Worm (Caenorhabditis elegans): ENCODE results near the gene scrm-7.

Gene scrm-7

ce11 chrV:14813566-14813965 is 34.0 kb upstream of the scrm-7 start:
- peak; percentile 56 to 79 for TF ChIP-seq lsy-2 (tag; optimal IDR thresholded peaks at IDR 0.05)
- no peak for TF ChIP-seq skn-1 (tag; optimal IDR thresholded peaks at IDR 0.05)
- TF ChIP-seq nhr-85 (tag): no peak

ce11 chrV:14806204-14806737 is 26.7 kb upstream of the scrm-7 start:
- no peak for TF ChIP-seq fkh-10 (GFP tag; optimal IDR thresholded peaks at IDR 0.05)
- TF ChIP-seq efl-1 (optimal IDR thresholded peaks at IDR 0.05): no peak
- TF ChIP-seq efl-1 (GFP tag; optimal IDR thresholded peaks at IDR 0.05 in 1 of 2): peak in 1 of 2 experiments; percentile 24
- TF ChIP-seq nhr-85 (tag): peak; percentile 72
- peak; percentile 52 for TF ChIP-seq blmp-1 (tag; optimal IDR thresholded peaks at IDR 0.05)
- peak; percentile 12 for TF ChIP-seq lin-14 (GFP tag; optimal IDR thresholded peaks at IDR 0.05)
- TF ChIP-seq lir-3 (tag; optimal IDR thresholded peaks at IDR 0.05; ENCODE audit: poor library complexity): no peak

- peak; percentile 33 for TF ChIP-seq pag-3 (tag; optimal IDR thresholded peaks at IDR 0.05; ENCODE audit: borderline replicate concordance, insufficient read depth)
- no peak for TF ChIP-seq tlp-1 (tag; optimal IDR thresholded peaks at IDR 0.05)
- peak in 1 of 2 experiments; percentile 1 for TF ChIP-seq mdl-1 (tag; optimal IDR thresholded peaks at IDR 0.05)
- TF ChIP-seq sptf-1 (tag; optimal IDR thresholded peaks at IDR 0.05): no peak
- TF ChIP-seq nhr-85 (tag): peak; percentile 12
- TF ChIP-seq lin-14 (GFP tag; optimal IDR thresholded peaks at IDR 0.05): peak; percentile 93
- TF ChIP-seq mab-9 (GFP tag; IDR thresholded peaks at IDR 0.05): no peak
- TF ChIP-seq vab-15 (tag; optimal IDR thresholded peaks at IDR 0.05): peak; percentile 89
- peak; percentile 60 for TF ChIP-seq rnt-1 (tag; optimal IDR thresholded peaks at IDR 0.05)
- peak; percentile 20 for TF ChIP-seq unc-130 (tag; optimal IDR thresholded peaks at IDR 0.05)
- TF ChIP-seq lsy-2 (tag; optimal IDR thresholded peaks at IDR 0.05): peak in 1 of 2 experiments; percentile 28
- no peak for TF ChIP-seq fkh-8 (tag; optimal IDR thresholded peaks at IDR 0.05)
- peak; percentile 4 for TF ChIP-seq snu-23 (GFP tag; optimal IDR thresholded peaks at IDR 0.05)
- TF ChIP-seq nhr-19 (GFP tag; conservative IDR thresholded peaks at IDR 0.05): 0 out of 2 replicates have a peak, but pooled peaks have one; percentile 25
- TF ChIP-seq nhr-71 (tag; optimal IDR thresholded peaks at IDR 0.05): peak; percentile 61
- no peak for TF ChIP-seq skn-1 (tag; optimal IDR thresholded peaks at IDR 0.05)
- no peak for TF ChIP-seq ceh-8 (GFP tag; optimal IDR thresholded peaks at IDR 0.05)
Observed at ce11 chrV:14800402-14800801, 20.9 kb upstream of the scrm-7 start.

- TF ChIP-seq snpc-4 (tag; optimal IDR thresholded peaks at IDR 0.05) (peak; percentile 82), nhr-11 (tag; optimal IDR thresholded peaks at IDR 0.05) (no peak)
Observed at ce11 chrV:14797886-14798285, 18.3 kb upstream of the scrm-7 start.

ce11 chrV:14793043-14793442 is 13.5 kb upstream of the scrm-7 start:
- TF ChIP-seq lin-35 (GFP tag; optimal IDR thresholded peaks at IDR 0.05): no peak
- TF ChIP-seq nhr-237 (tag; optimal IDR thresholded peaks at IDR 0.05): no peak

ce11 chrV:14792346-14792745 is 12.8 kb upstream of the scrm-7 start:
- no peak for TF ChIP-seq lsy-2 (tag; optimal IDR thresholded peaks at IDR 0.05)
- no peak for TF ChIP-seq fkh-8 (tag; optimal IDR thresholded peaks at IDR 0.05)
- no peak for TF ChIP-seq tlp-1 (tag; optimal IDR thresholded peaks at IDR 0.05)
- TF ChIP-seq nhr-85 (tag): peak; percentile 41
- no peak for TF ChIP-seq ceh-63 (GFP tag; optimal IDR thresholded peaks at IDR 0.05)
- TF ChIP-seq ztf-4 (tag; optimal IDR thresholded peaks at IDR 0.05): no peak
- TF ChIP-seq fkh-10 (GFP tag; optimal IDR thresholded peaks at IDR 0.05): no peak
- no peak for TF ChIP-seq lin-13 (GFP tag; optimal IDR thresholded peaks at IDR 0.05)
- no peak for TF ChIP-seq unc-62 (GFP tag; optimal IDR thresholded peaks at IDR 0.05)

- TF ChIP-seq lin-39 (tag; optimal IDR thresholded peaks at IDR 0.05) (no peak), nhr-90 (tag; optimal IDR thresholded peaks at IDR 0.05; ENCODE audit: poor library complexity) (no peak), alr-1 (tag; optimal IDR thresholded peaks at IDR 0.05; ENCODE audit: borderline replicate concordance) (no peak), lir-3 (tag; optimal IDR thresholded peaks at IDR 0.05; ENCODE audit: poor library complexity) (no peak), nhr-71 (tag; optimal IDR thresholded peaks at IDR 0.05) (no peak), nhr-12 (tag; optimal IDR thresholded peaks at IDR 0.05) (no peak), hlh-4 (tag; optimal IDR thresholded peaks at IDR 0.05) (no peak), skn-1 (tag; optimal IDR thresholded peaks at IDR 0.05) (no peak), C34B4.2 (tag; optimal IDR thresholded peaks at IDR 0.05) (no peak)
Observed at ce11 chrV:14791703-14792102, 12.2 kb upstream of the scrm-7 start.
